Worm (Caenorhabditis elegans) whole organism, late embryonic: Measurements from ENCODE around the gene fbxa-116.

Experiments
- C08G9.2 ChIP-seq: sonication (generic microtip); optimal IDR thresholded peaks from 2 replicates; lab custom pipeline; 2016; ENCODE audit warnings: mild to moderate bottlenecking, missing genetic modification characterization, moderate library complexity, missing compliant biosample characterization
- F13H6.1 ChIP-seq: sonication (generic microtip); optimal IDR thresholded peaks from 2 replicates; lab custom pipeline; 2016; ENCODE audit warnings: missing genetic modification characterization, missing compliant biosample characterization
- K02D7.2 ChIP-seq: sonication (generic microtip); optimal IDR thresholded peaks from 2 replicates; lab custom pipeline; 2017; ENCODE audit warnings: mild to moderate bottlenecking, missing genetic modification characterization, missing compliant biosample characterization
- ahr-1 ChIP-seq: sonication (generic microtip); optimal IDR thresholded peaks from 2 replicates; lab custom pipeline; 2016; ENCODE audit warnings: missing genetic modification characterization, missing compliant biosample characterization
- ama-1 ChIP-seq: fragments of 150-350 bp; optimal IDR thresholded peaks from 2 replicates; lab custom pipeline; 2014
- ceh-2 ChIP-seq: sonication (generic microtip); optimal IDR thresholded peaks from 2 replicates; lab custom pipeline; 2016; ENCODE audit warnings: missing genotype, missing genetic modification characterization, missing compliant biosample characterization
- ceh-24 ChIP-seq: sonication (generic microtip); optimal IDR thresholded peaks from 2 replicates; lab custom pipeline; 2016; ENCODE audit warnings: mild to moderate bottlenecking, missing genetic modification characterization, missing compliant biosample characterization
- ceh-31 ChIP-seq: sonication (generic microtip); optimal IDR thresholded peaks from 2 replicates; lab custom pipeline; 2016; ENCODE audit warnings: missing genetic modification characterization, missing compliant biosample characterization
- ceh-34 ChIP-seq: sonication (generic microtip); optimal IDR thresholded peaks from 2 replicates; lab custom pipeline; 2016; ENCODE audit warnings: mild to moderate bottlenecking, missing genetic modification characterization, missing compliant biosample characterization
- ceh-6 ChIP-seq: fragments of 200-800 bp; sonication (Bioruptor generic); optimal IDR thresholded peaks from 2 replicates; lab custom pipeline; 2018; ENCODE audit warnings: mild to moderate bottlenecking, missing genetic modification characterization, missing compliant biosample characterization
- ceh-9 ChIP-seq: sonication (generic microtip); optimal IDR thresholded peaks from 2 replicates; lab custom pipeline; 2016; ENCODE audit warnings: mild to moderate bottlenecking, missing genetic modification characterization, inconsistent platforms, missing compliant biosample characterization
- che-1 ChIP-seq: sonication (generic microtip); optimal IDR thresholded peaks from 2 replicates; lab custom pipeline; 2016; ENCODE audit warnings: mild to moderate bottlenecking, missing genetic modification characterization, missing compliant biosample characterization
- dmd-4 ChIP-seq: sonication (generic microtip); optimal IDR thresholded peaks from 2 replicates; lab custom pipeline; 2016; ENCODE audit warnings: borderline replicate concordance, missing genetic modification characterization, missing compliant biosample characterization
- dve-1 ChIP-seq: sonication (generic microtip); optimal IDR thresholded peaks from 2 replicates; lab custom pipeline; 2017; ENCODE audit warnings: antibody characterized with exemption, mild to moderate bottlenecking, missing genetic modification characterization, missing compliant biosample characterization
- elt-2 ChIP-seq: sonication (generic microtip); optimal IDR thresholded peaks from 2 replicates; lab custom pipeline; 2016; ENCODE audit warnings: missing genetic modification reagents, missing genetic modification characterization, missing compliant biosample characterization
- elt-4 ChIP-seq: sonication (generic microtip); optimal IDR thresholded peaks from 2 replicates; lab custom pipeline; 2016; ENCODE audit warnings: missing genetic modification characterization, missing compliant biosample characterization
- ets-4 ChIP-seq: sonication (generic microtip); optimal IDR thresholded peaks from 2 replicates; lab custom pipeline; 2016; ENCODE audit warnings: missing genetic modification characterization, missing compliant biosample characterization
- fkh-10 ChIP-seq: fragments of 150-350 bp; optimal IDR thresholded peaks from 2 replicates; lab custom pipeline; 2014; ENCODE audit warnings: missing biosample characterization, missing genetic modification reagents, missing genetic modification characterization
- fkh-6 ChIP-seq: sonication (generic microtip); optimal IDR thresholded peaks from 2 replicates; lab custom pipeline; 2016; ENCODE audit warnings: missing genetic modification characterization, missing compliant biosample characterization
- hlh-13 ChIP-seq: fragments of 200-800 bp; sonication (Bioruptor generic); optimal IDR thresholded peaks from 2 replicates; lab custom pipeline; 2018; ENCODE audit warnings: mild to moderate bottlenecking, missing genetic modification characterization, missing compliant biosample characterization
- hlh-30 ChIP-seq: sonication (generic microtip); optimal IDR thresholded peaks from 2 replicates; lab custom pipeline; 2017; ENCODE audit warnings: antibody characterized with exemption, missing genetic modification characterization, missing compliant biosample characterization; ENCODE audit not compliant: insufficient read depth
- lin-11 ChIP-seq: fragments of 200-800 bp; sonication (Bioruptor generic); optimal IDR thresholded peaks from 2 replicates; lab custom pipeline; 2018; ENCODE audit warnings: mild to moderate bottlenecking, missing genetic modification characterization, missing compliant biosample characterization
- mec-3 ChIP-seq: sonication (generic microtip); optimal IDR thresholded peaks from 2 replicates; lab custom pipeline; 2016; ENCODE audit warnings: borderline replicate concordance, missing genetic modification characterization, missing compliant biosample characterization
- nfya-1 ChIP-seq: sonication (generic microtip); optimal IDR thresholded peaks from 2 replicates; lab custom pipeline; 2017; ENCODE audit warnings: missing genetic modification characterization, mild to moderate bottlenecking, missing compliant biosample characterization, antibody characterized with exemption, moderate library complexity
- nhr-232 ChIP-seq: sonication (generic microtip); optimal IDR thresholded peaks from 2 replicates; lab custom pipeline; 2016; ENCODE audit warnings: missing genetic modification characterization, missing compliant biosample characterization
- odd-2 ChIP-seq: sonication (generic microtip); optimal IDR thresholded peaks from 2 replicates; lab custom pipeline; 2017; ENCODE audit warnings: antibody characterized with exemption, mild to moderate bottlenecking, missing genetic modification characterization, missing compliant biosample characterization
- pat-9 ChIP-seq: fragments of 200-800 bp; sonication (Bioruptor generic); optimal IDR thresholded peaks from 2 replicates; lab custom pipeline; 2018; ENCODE audit warnings: mild to moderate bottlenecking, missing genetic modification characterization, moderate library complexity, missing compliant biosample characterization
- pax-1 ChIP-seq: fragments of 150-350 bp; optimal IDR thresholded peaks from 2 replicates; lab custom pipeline; 2014; ENCODE audit warnings: missing biosample characterization, missing genetic modification characterization
- pha-4 ChIP-seq: fragments of 150-350 bp; optimal IDR thresholded peaks from 2 replicates; lab custom pipeline; 2018; ENCODE audit warnings: missing biosample characterization, missing genetic modification reagents, missing genetic modification characterization
- pros-1 ChIP-seq: fragments of 150-350 bp; optimal IDR thresholded peaks from 2 replicates; lab custom pipeline; 2014; ENCODE audit warnings: missing biosample characterization, missing genetic modification reagents, missing genetic modification characterization
- ref-2 ChIP-seq: sonication (generic microtip); optimal IDR thresholded peaks from 2 replicates; lab custom pipeline; 2016; ENCODE audit warnings: missing genetic modification characterization, missing compliant biosample characterization
- rnt-1 ChIP-seq: sonication (generic microtip); optimal IDR thresholded peaks from 2 replicates; lab custom pipeline; 2016; ENCODE audit warnings: missing genetic modification characterization, missing compliant biosample characterization
- sdc-2 ChIP-seq: sonication (generic microtip); optimal IDR thresholded peaks from 2 replicates; lab custom pipeline; 2016; ENCODE audit warnings: missing genotype, missing genetic modification characterization, missing compliant biosample characterization
- sox-2 ChIP-seq: fragments of 200-800 bp; sonication (Bioruptor generic); IDR thresholded peaks from 2 replicates; pipeline ENCODE4 v1.3.6; 2022; ENCODE audit warnings: missing genetic modification reagents, missing genetic modification characterization, missing compliant biosample characterization
- syd-9 ChIP-seq: sonication (generic microtip); optimal IDR thresholded peaks from 2 replicates; lab custom pipeline; 2016; ENCODE audit warnings: mild to moderate bottlenecking, missing genetic modification characterization, moderate library complexity, missing compliant biosample characterization
- unc-55 ChIP-seq: sonication (generic microtip); optimal IDR thresholded peaks from 2 replicates; lab custom pipeline; 2017; ENCODE audit warnings: missing biosample characterization, missing genetic modification reagents, missing genetic modification characterization
- zip-5 ChIP-seq: sonication (generic microtip); optimal IDR thresholded peaks from 2 replicates; lab custom pipeline; 2016; ENCODE audit warnings: missing genetic modification characterization, missing compliant biosample characterization

Gene fbxa-116

DNA sequence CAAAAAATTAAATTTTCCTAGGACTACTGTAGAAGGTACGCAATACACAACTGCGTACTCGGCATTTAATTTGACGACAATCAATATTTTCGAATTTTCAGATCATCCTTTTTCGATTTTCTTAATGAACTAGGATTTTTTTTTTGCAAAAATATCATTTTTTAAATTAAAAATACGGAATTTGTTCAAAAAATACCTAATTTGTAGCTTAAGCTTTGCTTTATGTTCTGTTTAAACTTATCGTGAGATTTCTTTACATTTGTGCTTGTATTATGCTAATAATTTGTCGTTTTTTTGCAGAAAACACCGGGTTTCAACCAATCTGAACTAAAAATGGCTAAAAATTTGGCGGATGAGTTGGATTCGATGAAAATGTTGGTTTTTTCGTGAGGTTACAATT, 8.0 kb upstream of the fbxa-116 start, which contains the start of gene ftr-1:
ftr-1 (plus strand) TSS at position 301 of the 400 bp plus-strand sequence.
- TF ChIP-seq ceh-9: no peak
- no peak for TF ChIP-seq zip-5 (tag; lab: Kevin White, UChicago)
- TF ChIP-seq K02D7.2 (tag; lab: Kevin White, UChicago): no peak
- TF ChIP-seq pat-9 (tag; lab: Kevin White, UChicago): no peak
- TF ChIP-seq dmd-4 (tag; lab: Kevin White, UChicago): no peak
- no peak for TF ChIP-seq ceh-31
- TF ChIP-seq lin-11 (tag; lab: Kevin White, UChicago): no peak
- TF ChIP-seq nfya-1 (tag; lab: Kevin White, UChicago): no peak
- TF ChIP-seq sdc-2 (tag; lab: Kevin White, UChicago): no peak
- TF ChIP-seq nhr-232 (tag; lab: Kevin White, UChicago): no peak

DNA sequence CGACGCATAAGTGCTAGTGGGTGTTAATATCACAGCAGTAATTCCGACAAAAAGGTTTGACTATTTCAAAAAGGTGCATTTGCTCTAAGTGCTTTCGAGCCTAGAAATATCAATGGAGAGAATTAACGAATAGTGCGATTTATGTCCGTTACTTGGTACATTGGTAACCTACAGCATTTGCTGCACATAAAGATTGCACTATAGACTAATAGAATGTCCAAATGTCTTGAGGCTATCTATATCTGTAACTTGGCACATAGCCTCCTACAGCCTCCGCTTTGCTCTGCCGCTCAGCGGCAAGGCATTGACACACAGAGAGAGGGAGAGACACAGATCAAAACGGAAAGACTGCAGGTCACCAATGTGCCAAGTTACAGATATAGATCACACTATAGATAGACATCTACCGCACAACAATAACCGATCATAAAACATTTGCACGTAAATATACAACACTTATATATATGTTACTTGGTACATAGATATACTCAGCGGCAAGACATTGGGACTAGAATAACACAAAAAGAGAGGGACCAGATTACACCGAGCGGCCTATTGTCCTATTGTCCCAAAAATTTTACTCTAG, 6.9 kb upstream of the fbxa-116 start, which contains the start of the genes srh-217 and Y113G7B.28:
srh-217 (minus strand) TSS at position 101 of the 586 bp plus-strand sequence.
Y113G7B.28 (plus strand) TSS at position 536 of the 586 bp plus-strand sequence.
- TF ChIP-seq pax-1 (tag; lab: Kevin White, UChicago): no peak
- no peak for TF ChIP-seq ahr-1 (tag; lab: Kevin White, UChicago)
- TF ChIP-seq elt-4 (tag; lab: Kevin White, UChicago): no peak
- TF ChIP-seq sox-2 (GFP tag; lab: Robert Waterston, UW): no peak
- TF ChIP-seq pros-1: no peak
- no peak for TF ChIP-seq pat-9 (tag; lab: Kevin White, UChicago)
- no peak for TF ChIP-seq dve-1
- no peak for TF ChIP-seq mec-3 (tag; lab: Kevin White, UChicago)
- no peak for TF ChIP-seq syd-9
- TF ChIP-seq ceh-2 (tag; lab: Kevin White, UChicago): no peak
- no peak for TF ChIP-seq che-1 (tag; lab: Kevin White, UChicago)
- no peak for TF ChIP-seq odd-2 (tag; lab: Kevin White, UChicago)
- TF ChIP-seq ceh-34 (tag; lab: Kevin White, UChicago): no peak
- no peak for TF ChIP-seq ref-2 (tag; lab: Kevin White, UChicago)
- TF ChIP-seq rnt-1 (tag; lab: Kevin White, UChicago): no peak
- no peak for TF ChIP-seq ama-1 (lab: Kevin White, UChicago)
- no peak for TF ChIP-seq zip-5 (tag; lab: Kevin White, UChicago)
- no peak for TF ChIP-seq hlh-13

DNA sequence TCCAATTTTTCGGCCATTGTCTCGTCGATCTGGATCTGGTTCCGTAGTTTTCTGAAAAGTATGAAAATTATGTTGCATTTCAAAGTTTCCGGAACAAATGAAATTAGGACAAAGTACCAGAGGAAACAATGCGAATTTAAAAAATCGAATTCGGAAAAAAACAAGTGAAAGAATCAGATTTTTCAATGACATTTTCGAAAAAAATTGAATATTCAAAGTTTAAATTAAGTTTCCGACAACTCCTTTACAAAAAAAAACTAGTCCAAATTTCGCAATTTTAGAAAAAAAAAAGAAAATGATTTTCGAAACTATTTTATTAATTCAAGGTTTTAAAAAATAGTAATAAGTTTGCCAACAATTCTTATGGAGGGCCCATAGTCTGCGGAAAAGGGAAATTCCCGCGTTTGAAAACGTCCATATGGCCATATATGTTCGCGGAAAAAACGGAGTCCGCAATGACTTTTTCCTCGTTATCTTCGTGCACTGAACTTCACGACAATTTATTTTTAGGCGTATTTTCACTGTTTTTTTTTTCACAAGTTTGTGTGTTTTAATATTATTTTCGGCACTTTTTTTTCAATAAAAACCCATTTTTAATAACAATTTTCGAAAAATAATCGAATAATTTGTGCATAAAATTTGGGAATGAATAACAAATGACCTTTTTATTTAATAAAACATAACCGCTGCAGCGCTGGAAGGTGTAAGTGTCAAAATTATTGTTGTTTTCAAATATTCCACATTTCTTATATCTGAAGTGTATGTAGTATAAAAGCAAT, 3.6 kb upstream of the fbxa-116 start, which contains the start of the genes fbxa-115 and Y113G7B.27:
fbxa-115 (minus strand) TSS at position 51 of the 779 bp plus-strand sequence.
Y113G7B.27 (plus strand) TSS at position 729 of the 779 bp plus-strand sequence.
- TF ChIP-seq dve-1 (no peak), pha-4 (tag; lab: Kevin White, UChicago) (no peak), C08G9.2 (no peak), ceh-6 (GFP tag; lab: Kevin White, UChicago) (no peak), elt-2 (no peak), ets-4 (tag; lab: Kevin White, UChicago) (no peak), unc-55 (GFP tag; lab: Kevin White, UChicago) (no peak), odd-2 (tag; lab: Kevin White, UChicago) (no peak), F13H6.1 (tag; lab: Kevin White, UChicago) (no peak), ceh-24 (tag; lab: Kevin White, UChicago) (no peak), fkh-10 (GFP tag; lab: Kevin White, UChicago) (no peak), ama-1 (lab: Kevin White, UChicago) (no peak), fkh-6 (tag; lab: Kevin White, UChicago) (no peak), hlh-30 (tag; lab: Kevin White, UChicago) (no peak)
